Fruit fly (Drosophila melanogaster): ENCODE data around the gene mtm.

The mtm gene

DNA sequence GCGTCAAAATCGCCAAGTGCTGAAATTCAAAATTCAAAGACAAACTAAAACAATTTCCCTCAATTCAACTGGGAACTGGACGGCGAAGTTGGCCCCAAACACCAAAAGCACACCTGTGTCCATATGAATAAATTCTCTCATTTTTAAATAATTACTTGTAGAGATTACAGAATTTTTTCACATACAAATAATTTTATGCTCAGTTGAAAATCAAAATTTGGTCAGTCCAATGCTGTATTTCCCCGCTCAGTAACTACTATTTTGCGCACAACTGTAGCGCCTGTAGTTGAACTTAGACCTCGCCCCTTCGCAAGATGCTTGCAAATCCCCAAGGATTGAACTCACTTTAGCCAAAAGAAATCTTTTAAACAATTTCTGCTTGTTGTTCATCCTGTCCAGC lies 8.1 kb downstream of the mtm start (continued):
- TF ChIP-seq CG12071 (GFP tag; optimal IDR thresholded peaks at IDR 0.05) (no peak), fd96Cb (tag; optimal IDR thresholded peaks at IDR 0.05) (peak; percentile 11), CG18599 (GFP tag; optimal IDR thresholded peaks at IDR 0.05) (peak; percentile 8), B-H2 (GFP tag; optimal IDR thresholded peaks at IDR 0.05) (no peak), sr (GFP tag; IDR thresholded peaks at IDR 0.05) (no peak), CG31224 (GFP tag; IDR thresholded peaks at IDR 0.05) (no peak), Oaz (GFP tag; IDR thresholded peaks at IDR 0.05) (no peak), sug (tag; optimal IDR thresholded peaks at IDR 0.05) (no peak), BtbVII (GFP tag; optimal IDR thresholded peaks at IDR 0.05) (no peak), sqz (GFP tag; optimal IDR thresholded peaks at IDR 0.05) (no peak), fd3F (GFP tag; optimal IDR thresholded peaks at IDR 0.05) (no peak), Sry-β (GFP tag; optimal IDR thresholded peaks at IDR 0.05) (no peak), unpg (GFP tag; optimal IDR thresholded peaks at IDR 0.05) (peak; percentile 10), org-1 (GFP tag; optimal IDR thresholded peaks at IDR 0.05) (no peak), peb (GFP tag; IDR thresholded peaks at IDR 0.05) (no peak), hkb (optimal IDR thresholded peaks at IDR 0.05) (no peak), hkb (GFP tag; IDR thresholded peaks at IDR 0.05) (peak; percentile 61; the same call in 1 of the 2 replicates), GATAe (GFP tag; conservative IDR thresholded peaks at IDR 0.05) (no peak), gt (GFP tag; IDR thresholded peaks at IDR 0.05) (no peak), tgo (GFP tag; IDR thresholded peaks at IDR 0.05) (peak; percentile 23; the same call in 1 of the 3 replicates), Hmr (GFP tag; optimal IDR thresholded peaks at IDR 0.05) (peak; percentile 12), tio (GFP tag; optimal IDR thresholded peaks at IDR 0.05) (no peak), CG18619 (GFP tag; optimal IDR thresholded peaks at IDR 0.05) (no peak), CG7372 (GFP tag; IDR thresholded peaks at IDR 0.05) (no peak), CG9876 (GFP tag; optimal IDR thresholded peaks at IDR 0.05) (no peak), hb (GFP tag; IDR thresholded peaks at IDR 0.05; ENCODE audit: partially characterized antibody) (no peak), Optix (GFP tag; IDR thresholded peaks at IDR 0.05) (0 out of 3 replicates have a peak, but pooled peaks have one; percentile 7), scrt (GFP tag; optimal IDR thresholded peaks at IDR 0.05) (no peak), CG2116 (GFP tag; optimal IDR thresholded peaks at IDR 0.05) (no peak), slbo (GFP tag; IDR thresholded peaks at IDR 0.05) (0 out of 2 replicates have a peak, but pooled peaks have one; percentile 35), CG17829 (tag; optimal IDR thresholded peaks at IDR 0.05) (no peak), CG8388 (GFP tag; optimal IDR thresholded peaks at IDR 0.05) (peak; percentile 3), D19A (tag; optimal IDR thresholded peaks at IDR 0.05) (no peak), CTCF (GFP tag; optimal IDR thresholded peaks at IDR 0.05) (no peak), CG6272 (GFP tag; IDR thresholded peaks at IDR 0.05) (no peak), lbe (GFP tag; optimal IDR thresholded peaks at IDR 0.05) (no peak), Xbp1 (GFP tag; optimal IDR thresholded peaks at IDR 0.05) (no peak), Nf-YA (GFP tag; IDR thresholded peaks at IDR 0.05) (0 out of 2 replicates have a peak, but pooled peaks have one; percentile 10), br (optimal IDR thresholded peaks at IDR 0.05) (no peak), disco-r (GFP tag; optimal IDR thresholded peaks at IDR 0.05) (no peak), zen (tag; optimal IDR thresholded peaks at IDR 0.05) (no peak), Fer2 (tag; optimal IDR thresholded peaks at IDR 0.05) (no peak), CG13775 (GFP tag; optimal IDR thresholded peaks at IDR 0.05) (no peak), CG10543 (GFP tag; optimal IDR thresholded peaks at IDR 0.05) (no peak), Mrtf (GFP tag; IDR thresholded peaks at IDR 0.05) (no peak), CG10321 (GFP tag; IDR thresholded peaks at IDR 0.05) (no peak), Deaf1 (tag; optimal IDR thresholded peaks at IDR 0.05) (no peak), CG10267 (tag; optimal IDR thresholded peaks at IDR 0.05) (no peak), dmrt11E (tag; optimal IDR thresholded peaks at IDR 0.05) (no peak), CG12942 (GFP tag; optimal IDR thresholded peaks at IDR 0.05) (no peak), CG16779 (GFP tag; IDR thresholded peaks at IDR 0.05) (no peak), fd102C (GFP tag; optimal IDR thresholded peaks at IDR 0.05) (no peak), pita (GFP tag; optimal IDR thresholded peaks at IDR 0.05) (no peak)

All from whole organism, embryonic.